Fruit fly (Drosophila melanogaster) whole organism, pupa: ENCODE results near the gene CG4238.

ENCODE experiments used
- CG17806 ChIP-seq: fragments of 200-800 bp; sonication (Bioruptor generic); optimal IDR thresholded peaks from 2 replicates; lab custom pipeline; 2018; ENCODE audit warnings: missing biosample characterization, mild to moderate bottlenecking, missing genetic modification characterization, moderate library complexity
- D1 ChIP-seq: fragments of 200-800 bp; sonication (Bioruptor generic); optimal IDR thresholded peaks from 2 replicates; lab custom pipeline; 2018; ENCODE audit warnings: missing biosample characterization, mild to moderate bottlenecking, missing genetic modification characterization, moderate library complexity
- fd96Ca ChIP-seq: fragments of 200-800 bp; sonication (Bioruptor generic); IDR thresholded peaks from 3 replicates; pipeline ENCODE4 v1.3.6; 2022; ENCODE audit warnings: missing biosample characterization, missing genetic modification characterization

DNA sequence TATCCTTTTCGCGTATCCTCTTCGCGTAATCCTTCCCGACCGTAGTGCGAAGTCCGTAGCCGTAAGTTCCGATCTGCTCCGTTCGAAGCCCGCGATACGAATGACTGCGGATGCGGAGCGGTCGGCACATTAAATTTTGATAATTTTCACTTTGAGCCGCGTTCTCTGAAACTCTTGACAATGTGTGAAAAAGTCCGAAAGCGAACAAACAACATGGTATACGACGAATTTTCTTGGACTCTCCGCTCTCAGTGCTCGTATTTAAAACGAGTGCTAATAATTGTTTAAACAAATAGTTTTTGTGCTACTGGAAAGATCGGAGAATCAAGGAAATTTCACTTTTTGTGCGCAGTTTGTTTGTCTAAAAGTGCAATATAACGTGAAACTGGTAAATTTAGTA lies 26.3 kb downstream of the CG4238 start, which contains the start of gene CG42296:
- no peak for TF ChIP-seq CG17806 (tag; lab: Kevin White, UChicago)
- no peak for TF ChIP-seq fd96Ca
- TF ChIP-seq D1 (tag; lab: Kevin White, UChicago), result no peak
